Fruit fly (Drosophila melanogaster): Measurements from ENCODE around the gene kuk.

kuk gene

DNA sequence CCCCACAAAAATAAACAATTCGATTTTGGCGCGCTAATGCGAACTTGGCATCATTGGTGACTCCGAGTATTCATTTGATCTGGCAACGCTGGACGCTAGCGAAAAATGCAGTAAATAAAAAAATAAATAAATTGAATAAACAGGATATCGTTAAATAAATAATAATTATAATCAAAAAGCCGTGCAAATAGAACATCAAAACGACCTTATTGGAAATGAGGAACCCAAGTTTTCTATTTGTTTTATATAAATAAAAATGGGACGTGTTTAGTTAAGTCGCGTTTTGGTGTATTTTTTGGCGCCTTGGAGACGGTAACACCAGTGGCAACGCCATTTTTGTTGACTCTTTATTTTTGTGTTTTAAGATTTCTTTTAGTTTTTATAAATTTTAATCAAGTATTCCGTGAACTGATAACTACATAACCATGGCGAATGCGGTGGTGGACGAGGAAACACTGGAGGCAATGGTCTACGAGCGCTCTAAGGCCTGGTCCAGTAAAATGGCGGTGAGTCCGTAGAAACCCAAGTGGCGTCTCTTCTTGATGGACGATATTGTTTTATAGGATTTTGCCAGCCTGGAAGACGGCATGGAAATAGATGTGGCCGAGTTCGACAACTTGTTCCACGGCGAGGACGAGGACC lies 8.1 kb downstream of the kuk start, which contains the start of gene cal1 (continued):
- TF ChIP-seq CG17186 (GFP tag; optimal IDR thresholded peaks at IDR 0.05) (peak; percentile 11), CG11560 (tag; IDR thresholded peaks at IDR 0.05) (no peak), nmo (GFP tag; optimal IDR thresholded peaks at IDR 0.05) (peak; percentile 49), CkIIα-i1 (GFP tag; IDR thresholded peaks at IDR 0.05) (no peak), BEAF-32 (GFP tag; optimal IDR thresholded peaks at IDR 0.05) (peak; percentile 51), CG10267 (tag; optimal IDR thresholded peaks at IDR 0.05) (peak; percentile 64), CG30020 (tag; optimal IDR thresholded peaks at IDR 0.05) (peak; percentile 39), gem (tag; optimal IDR thresholded peaks at IDR 0.05) (no peak), Gug (GFP tag; IDR thresholded peaks at IDR 0.05) (no peak), CG4617 (GFP tag; optimal IDR thresholded peaks at IDR 0.05; ENCODE audit: borderline replicate concordance) (peak; percentile 51), trem (tag; optimal IDR thresholded peaks at IDR 0.05) (peak; percentile 70), CTCF (GFP tag; optimal IDR thresholded peaks at IDR 0.05) (peak; percentile 4), E2f2 (GFP tag; IDR thresholded peaks at IDR 0.05) (peak; percentile 97), Sin3A (optimal IDR thresholded peaks at IDR 0.05) (peak; percentile 77), row (GFP tag; IDR thresholded peaks at IDR 0.05) (peak; percentile 49), CoRest (tag; optimal IDR thresholded peaks at IDR 0.05) (peak; percentile 38), Ssrp (tag; optimal IDR thresholded peaks at IDR 0.05) (no peak)

DNA sequence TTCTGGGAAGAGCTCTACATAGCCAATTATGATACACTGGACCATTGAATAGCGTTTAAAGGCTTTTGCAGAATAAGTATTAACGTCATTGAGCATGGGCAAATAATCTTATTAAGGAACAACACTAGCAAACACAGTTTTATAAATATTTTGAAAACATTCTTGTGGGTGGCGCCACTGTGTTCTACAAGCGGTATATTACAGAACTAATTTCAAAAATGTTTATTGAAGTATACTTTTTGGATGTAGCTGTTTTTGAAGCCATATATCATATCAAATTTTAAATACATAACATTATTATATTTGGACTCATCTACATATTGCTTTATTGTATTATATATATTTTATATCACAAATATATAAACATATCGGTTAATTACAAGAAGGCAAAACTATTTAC lies 28.8 kb downstream of the kuk start:
- TF ChIP-seq gro (GFP tag; optimal IDR thresholded peaks at IDR 0.05) (no peak), sd (tag; optimal IDR thresholded peaks at IDR 0.05) (peak; percentile 42), CG32532 (GFP tag; IDR thresholded peaks at IDR 0.05) (peak; percentile 20; the same call in 1 of the 2 replicates), CTCF (GFP tag; optimal IDR thresholded peaks at IDR 0.05) (peak; percentile 93), stwl (tag; optimal IDR thresholded peaks at IDR 0.05) (peak; percentile 50)

DNA sequence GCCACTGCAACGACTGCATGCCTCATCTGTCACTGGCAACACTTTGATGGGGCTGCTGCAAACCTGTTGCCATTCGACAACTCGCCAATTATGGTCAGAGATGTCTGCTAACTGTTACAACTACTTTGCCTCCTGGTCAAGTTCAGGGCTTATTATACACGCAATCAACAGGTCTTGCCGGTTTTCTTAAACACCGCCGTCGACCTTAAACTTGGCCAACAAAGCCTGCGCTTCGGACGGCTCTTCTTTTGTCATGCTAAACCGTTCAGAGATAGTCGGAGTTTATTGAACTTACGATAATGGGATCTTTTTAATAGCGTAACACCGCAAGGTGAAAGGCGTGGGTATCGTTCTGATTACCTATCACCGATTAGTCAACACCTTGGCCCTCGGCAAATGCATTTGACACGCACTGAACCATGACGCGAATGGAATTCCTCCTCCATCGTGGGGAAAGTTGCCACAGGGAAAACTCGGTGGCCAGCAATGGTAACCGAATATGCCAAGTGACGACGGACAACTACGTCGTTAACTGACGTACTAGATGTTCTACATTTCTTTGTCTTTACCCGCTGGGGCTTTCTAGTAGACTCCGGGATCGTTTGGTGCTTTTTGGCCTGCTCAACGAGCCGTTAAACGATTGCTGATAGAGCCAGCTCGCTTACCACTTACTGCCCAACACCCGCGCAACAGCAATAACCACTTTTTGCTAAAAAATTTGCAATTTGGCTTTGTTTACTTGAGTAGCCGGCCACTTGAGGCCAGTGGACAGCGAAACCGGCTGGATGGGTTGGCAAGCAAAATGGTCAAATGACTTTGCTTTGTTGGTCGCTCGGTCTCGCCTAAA lies 31.1 kb downstream of the kuk start:
- no peak for TF ChIP-seq Poxn (GFP tag; IDR thresholded peaks at IDR 0.05)
- TF ChIP-seq gem (tag; optimal IDR thresholded peaks at IDR 0.05) = no peak
- peak; percentile 6 for TF ChIP-seq gsb-n (tag; optimal IDR thresholded peaks at IDR 0.05)
- TF ChIP-seq CG8359 (GFP tag; optimal IDR thresholded peaks at IDR 0.05; ENCODE audit: borderline replicate concordance) = no peak
- TF ChIP-seq CG13624 (GFP tag; optimal IDR thresholded peaks at IDR 0.05) = no peak
- TF ChIP-seq Atf-2 (GFP tag; optimal IDR thresholded peaks at IDR 0.05) = no peak
- no peak for TF ChIP-seq jing (GFP tag; optimal IDR thresholded peaks at IDR 0.05)
- no peak for TF ChIP-seq Hr51 (GFP tag; optimal IDR thresholded peaks at IDR 0.05)
- TF ChIP-seq dmrt99B (tag; optimal IDR thresholded peaks at IDR 0.05) = no peak
- no peak for TF ChIP-seq CG7357 (GFP tag; IDR thresholded peaks at IDR 0.05)
- no peak for TF ChIP-seq zfh2 (GFP tag; optimal IDR thresholded peaks at IDR 0.05)
- TF ChIP-seq chinmo (GFP tag; IDR thresholded peaks at IDR 0.05; ENCODE audit: partially characterized antibody) = no peak
- no peak for TF ChIP-seq Optix (GFP tag; IDR thresholded peaks at IDR 0.05)
- no peak for TF ChIP-seq Hsf (GFP tag; optimal IDR thresholded peaks at IDR 0.05)
- no peak for TF ChIP-seq Mes4 (GFP tag; optimal IDR thresholded peaks at IDR 0.05)
- no peak for TF ChIP-seq sob (GFP tag; IDR thresholded peaks at IDR 0.05)
- no peak for TF ChIP-seq CG18599 (GFP tag; optimal IDR thresholded peaks at IDR 0.05)
- TF ChIP-seq gce (GFP tag; IDR thresholded peaks at IDR 0.05) = no peak
- no peak for TF ChIP-seq CG7963 (GFP tag; IDR thresholded peaks at IDR 0.05; ENCODE audit: partially characterized antibody)
- TF ChIP-seq MTF-1 (GFP tag; optimal IDR thresholded peaks at IDR 0.05; ENCODE audit: borderline replicate concordance) = no peak
- TF ChIP-seq CG7372 (GFP tag; IDR thresholded peaks at IDR 0.05) = no peak
- no peak for TF ChIP-seq CG12104 (GFP tag; optimal IDR thresholded peaks at IDR 0.05)
- TF ChIP-seq sug (tag; optimal IDR thresholded peaks at IDR 0.05) = no peak
- no peak for TF ChIP-seq Hmx (GFP tag; optimal IDR thresholded peaks at IDR 0.05)
- TF ChIP-seq HmgD (GFP tag; optimal IDR thresholded peaks at IDR 0.05) = no peak
- TF ChIP-seq Blimp-1 (GFP tag; optimal IDR thresholded peaks at IDR 0.05) = peak; percentile 2

Measured in whole organism, embryonic.